Fruit fly (Drosophila melanogaster) whole organism, embryonic: ENCODE results near the gene iav.

Experiments
- Adf1 ChIP-seq: fragments of 200-800 bp; sonication (Bioruptor generic); IDR thresholded peaks from 2 replicates; pipeline ENCODE4 v1.3.6; 2022; ENCODE audit warnings: missing biosample characterization, missing genetic modification characterization
- Atf-2 ChIP-seq: fragments of 200-800 bp; sonication (Bioruptor generic); optimal IDR thresholded peaks from 2 replicates; lab custom pipeline; 2016; ENCODE audit warnings: missing biosample characterization, missing genetic modification characterization
- Awh ChIP-seq: fragments of 200-800 bp; sonication (Bioruptor generic); IDR thresholded peaks from 2 replicates; pipeline ENCODE4, ENCODE4 v1.3.6; 2022; ENCODE audit warnings: missing biosample characterization, missing genetic modification characterization
- CG10543 ChIP-seq: fragments of 200-800 bp; sonication (Bioruptor generic); optimal IDR thresholded peaks from 3 replicates; lab custom pipeline; 2017; ENCODE audit warnings: missing biosample characterization, mild to moderate bottlenecking, missing genetic modification characterization, moderate library complexity
- CG11560 ChIP-seq: fragments of 200-800 bp; sonication (Bioruptor generic); IDR thresholded peaks from 3 replicates; pipeline ENCODE4 v1.3.6; 2022; ENCODE audit warnings: missing biosample characterization, missing genetic modification characterization
- CG12071 ChIP-seq: fragments of 200-800 bp; sonication (Bioruptor generic); optimal IDR thresholded peaks from 3 replicates; lab custom pipeline; 2018; ENCODE audit warnings: missing biosample characterization, mild to moderate bottlenecking, missing genetic modification characterization
- CG12219 ChIP-seq: fragments of 200-800 bp; sonication (Bioruptor generic); optimal IDR thresholded peaks from 3 replicates; lab custom pipeline; 2018; ENCODE audit warnings: missing biosample characterization, mild to moderate bottlenecking, missing genetic modification characterization
- CG14014 ChIP-seq: fragments of 200-800 bp; sonication (Bioruptor generic); IDR thresholded peaks from 2 replicates; pipeline ENCODE4 v1.3.6; 2022; ENCODE audit warnings: missing biosample characterization, missing genetic modification characterization
- CG15514 ChIP-seq: fragments of 200-800 bp; sonication (Bioruptor generic); optimal IDR thresholded peaks from 3 replicates; lab custom pipeline; 2017; ENCODE audit warnings: missing biosample characterization, missing genetic modification characterization, mild to moderate bottlenecking, moderate library complexity, missing genetic modification reagents
- CG16813 ChIP-seq: fragments of 200-800 bp; sonication (Bioruptor generic); IDR thresholded peaks from 3 replicates; pipeline ENCODE4 v1.3.6; 2022; ENCODE audit warnings: missing biosample characterization, missing genetic modification characterization; ENCODE audit not compliant: partially characterized antibody
- CG17385 ChIP-seq: fragments of 200-800 bp; sonication (Bioruptor generic); optimal IDR thresholded peaks from 3 replicates; lab custom pipeline; 2018; ENCODE audit warnings: missing biosample characterization, mild to moderate bottlenecking, missing genetic modification characterization
- CG17568 ChIP-seq: fragments of 200-800 bp; sonication (Bioruptor generic); optimal IDR thresholded peaks from 2 replicates; lab custom pipeline; 2018; ENCODE audit warnings: missing biosample characterization, mild to moderate bottlenecking, missing genetic modification characterization, moderate library complexity
- CG17829 ChIP-seq: fragments of 200-800 bp; optimal IDR thresholded peaks from 2 replicates; lab custom pipeline; 2019; ENCODE audit warnings: missing biosample characterization, mild to moderate bottlenecking, missing genetic modification characterization, moderate library complexity
- CG1832 ChIP-seq: fragments of 200-800 bp; sonication (Bioruptor generic); optimal IDR thresholded peaks from 2 replicates; lab custom pipeline; 2017; ENCODE audit warnings: missing biosample characterization, mild to moderate bottlenecking, missing genetic modification characterization, inconsistent platforms
- CG4282 ChIP-seq: fragments of 200-800 bp; sonication (Bioruptor generic); optimal IDR thresholded peaks from 2 replicates; lab custom pipeline; 2016; ENCODE audit warnings: missing biosample characterization, missing genetic modification characterization
- CG6254 ChIP-seq: fragments of 200-800 bp; sonication (Bioruptor generic); optimal IDR thresholded peaks from 3 replicates; lab custom pipeline; 2017; ENCODE audit warnings: mild to moderate bottlenecking, missing biosample characterization, missing genetic modification reagents, missing genetic modification characterization
- CG8359 ChIP-seq: fragments of 200-800 bp; sonication (Bioruptor generic); optimal IDR thresholded peaks from 2 replicates; lab custom pipeline; 2017; ENCODE audit warnings: missing biosample characterization, mild to moderate bottlenecking, missing genetic modification characterization, borderline replicate concordance
- CkIIα-i1 ChIP-seq: fragments of 200-800 bp; sonication (Bioruptor generic); IDR thresholded peaks from 2 replicates; pipeline ENCODE4 v1.3.6; 2022; ENCODE audit warnings: missing biosample characterization, missing genetic modification characterization
- D19B ChIP-seq: fragments of 200-800 bp; sonication (Bioruptor generic); optimal IDR thresholded peaks from 2 replicates; lab custom pipeline; 2017; ENCODE audit warnings: missing biosample characterization, mild to moderate bottlenecking, missing genetic modification characterization
- Doc2 ChIP-seq: fragments of 200-800 bp; sonication (Bioruptor generic); IDR thresholded peaks from 2 replicates; pipeline ENCODE4 v1.3.6; 2022; ENCODE audit warnings: missing biosample characterization, missing genetic modification characterization
- Fer3 ChIP-seq: fragments of 200-800 bp; sonication (Bioruptor generic); optimal IDR thresholded peaks from 2 replicates; lab custom pipeline; 2018; ENCODE audit warnings: missing biosample characterization, mild to moderate bottlenecking, missing genetic modification characterization, moderate library complexity
- H15 ChIP-seq: fragments of 200-800 bp; sonication (Bioruptor generic); IDR thresholded peaks from 3 replicates; pipeline ENCODE4 v1.3.6; 2022; ENCODE audit warnings: missing biosample characterization, missing genetic modification characterization
- Hr3 ChIP-seq: fragments of 200-800 bp; sonication (Bioruptor generic); optimal IDR thresholded peaks from 3 replicates; lab custom pipeline; 2016; ENCODE audit warnings: missing biosample characterization, missing genetic modification characterization
- Meics ChIP-seq: fragments of 200-800 bp; sonication (Bioruptor generic); optimal IDR thresholded peaks from 2 replicates; lab custom pipeline; 2017; ENCODE audit warnings: missing biosample characterization, mild to moderate bottlenecking, missing genetic modification characterization
- Mrtf ChIP-seq: fragments of 200-800 bp; sonication (Bioruptor generic); IDR thresholded peaks from 3 replicates; pipeline ENCODE4 v1.3.6; 2022; ENCODE audit warnings: missing biosample characterization, missing genetic modification characterization
- NfI ChIP-seq: fragments of 200-800 bp; sonication (Bioruptor generic); optimal IDR thresholded peaks from 3 replicates; lab custom pipeline; 2018; ENCODE audit warnings: missing biosample characterization, mild to moderate bottlenecking, missing genetic modification characterization, moderate library complexity
- Usf ChIP-seq: fragments of 200-800 bp; sonication (Bioruptor generic); optimal IDR thresholded peaks from 2 replicates; lab custom pipeline; 2017; ENCODE audit warnings: missing genotype, missing biosample characterization, missing genetic modification characterization
- Vsx1 ChIP-seq: fragments of 200-800 bp; sonication (Bioruptor generic); optimal IDR thresholded peaks from 2 replicates; lab custom pipeline; 2017; ENCODE audit warnings: missing biosample characterization, mild to moderate bottlenecking, missing genetic modification characterization, missing genetic modification reagents
- ap ChIP-seq: fragments of 200-800 bp; sonication (Bioruptor generic); IDR thresholded peaks from 2 replicates; pipeline ENCODE4 v1.3.6; 2022; ENCODE audit warnings: missing biosample characterization, missing genetic modification characterization
- cwo ChIP-seq: fragments of 200-800 bp; sonication (Bioruptor generic); optimal IDR thresholded peaks from 3 replicates; lab custom pipeline; 2017; ENCODE audit warnings: missing biosample characterization, missing genetic modification characterization, mild to moderate bottlenecking, moderate library complexity, missing genetic modification reagents
- dmrt99B ChIP-seq: fragments of 200-800 bp; sonication (Bioruptor generic); optimal IDR thresholded peaks from 2 replicates; lab custom pipeline; 2018; ENCODE audit warnings: missing biosample characterization, mild to moderate bottlenecking, missing genetic modification characterization, moderate library complexity
- hkb ChIP-seq, 2 experiments: fragments of 200-800 bp in 1 of 2; fragments of >200 bp in 1 of 2; sonication (Bioruptor generic) in 1 of 2; IDR thresholded peaks in 1 of 2; optimal IDR thresholded peaks in 1 of 2; 2 replicates each; pipeline versions ENCODE4 v1.3.6 to Lab custom; 2017 to 2022; ENCODE audit warnings: missing biosample characterization in 1 of 2, missing genetic modification characterization in 1 of 2
- hth ChIP-seq: fragments of >200 bp; optimal IDR thresholded peaks from 2 replicates; lab custom pipeline; 2017; ENCODE audit warnings: inconsistent platforms
- klu ChIP-seq: fragments of 200-800 bp; sonication (Bioruptor generic); IDR thresholded peaks from 2 replicates; pipeline ENCODE4 v1.3.6; 2022; ENCODE audit warnings: missing biosample characterization, missing genetic modification characterization
- mirr ChIP-seq: fragments of 200-800 bp; sonication (Bioruptor generic); optimal IDR thresholded peaks from 3 replicates; lab custom pipeline; 2018; ENCODE audit warnings: missing biosample characterization, mild to moderate bottlenecking, missing genetic modification characterization
- nau ChIP-seq: fragments of 200-800 bp; sonication (Bioruptor generic); optimal IDR thresholded peaks from 3 replicates; lab custom pipeline; 2017; ENCODE audit warnings: missing biosample characterization, mild to moderate bottlenecking, missing genetic modification characterization, missing genetic modification reagents
- pb ChIP-seq: fragments of 200-800 bp; sonication (Bioruptor generic); optimal IDR thresholded peaks from 3 replicates; lab custom pipeline; 2016; ENCODE audit warnings: missing biosample characterization, missing genetic modification characterization
- ranshi ChIP-seq: fragments of 200-800 bp; sonication (Bioruptor generic); IDR thresholded peaks from 2 replicates; pipeline ENCODE4 v1.3.6; 2022; ENCODE audit warnings: missing biosample characterization, missing genetic modification characterization
- ro ChIP-seq: fragments of 200-800 bp; sonication (Bioruptor generic); IDR thresholded peaks from 2 replicates; pipeline ENCODE4 v1.3.6; 2022; ENCODE audit warnings: missing biosample characterization, missing genetic modification characterization
- sc ChIP-seq, 3 experiments: fragments of >200 bp in 2 of 3; fragments of 200-800 bp in 1 of 3; sonication (Bioruptor generic) in 1 of 3; optimal IDR thresholded peaks; 2 replicates in 2 of 3; 3 replicates in 1 of 3; lab custom pipeline; 2017; ENCODE audit warnings: mild to moderate bottlenecking in 1 of 3, missing biosample characterization in 1 of 3, missing genetic modification characterization in 1 of 3, missing genetic modification reagents in 1 of 3
- sens ChIP-seq: fragments of 200-800 bp; sonication (Bioruptor generic); peaks from one replicate; lab custom pipeline; 2016; ENCODE audit warnings: missing biosample characterization, missing genetic modification characterization
- sima ChIP-seq: fragments of 200-800 bp; sonication (Bioruptor generic); optimal IDR thresholded peaks from 2 replicates; lab custom pipeline; 2016; ENCODE audit warnings: missing biosample characterization, missing genetic modification characterization
- sob ChIP-seq: fragments of 200-800 bp; sonication (Bioruptor generic); IDR thresholded peaks from 2 replicates; pipeline ENCODE4 v1.3.6; 2022; ENCODE audit warnings: missing biosample characterization, missing genetic modification characterization
- sqz ChIP-seq: fragments of 200-800 bp; sonication (Bioruptor generic); optimal IDR thresholded peaks from 3 replicates; lab custom pipeline; 2018; ENCODE audit warnings: missing biosample characterization, mild to moderate bottlenecking, missing genetic modification characterization
- ssp ChIP-seq: fragments of 200-800 bp; sonication (Bioruptor generic); IDR thresholded peaks from 2 replicates; pipeline ENCODE4 v1.3.6; 2022; ENCODE audit warnings: missing biosample characterization, missing genetic modification characterization
- tna ChIP-seq: fragments of 200-800 bp; sonication (Bioruptor generic); IDR thresholded peaks from 2 replicates; pipeline ENCODE4 v1.3.6; 2022; ENCODE audit warnings: missing biosample characterization, missing genetic modification characterization; ENCODE audit not compliant: partially characterized antibody
- trem ChIP-seq: fragments of 200-800 bp; optimal IDR thresholded peaks from 3 replicates; lab custom pipeline; 2019; ENCODE audit warnings: missing biosample characterization, mild to moderate bottlenecking, missing genetic modification characterization, moderate library complexity
- tup ChIP-seq: fragments of 200-800 bp; sonication (Bioruptor generic); optimal IDR thresholded peaks from 2 replicates; lab custom pipeline; 2016; ENCODE audit warnings: missing biosample characterization, mild to moderate bottlenecking, missing genetic modification characterization, moderate library complexity
- z ChIP-seq: fragments of 200-800 bp; sonication (Bioruptor generic); IDR thresholded peaks from 3 replicates; pipeline ENCODE4 v1.3.6; 2022; ENCODE audit warnings: missing biosample characterization, missing genetic modification characterization

iav gene

DNA sequence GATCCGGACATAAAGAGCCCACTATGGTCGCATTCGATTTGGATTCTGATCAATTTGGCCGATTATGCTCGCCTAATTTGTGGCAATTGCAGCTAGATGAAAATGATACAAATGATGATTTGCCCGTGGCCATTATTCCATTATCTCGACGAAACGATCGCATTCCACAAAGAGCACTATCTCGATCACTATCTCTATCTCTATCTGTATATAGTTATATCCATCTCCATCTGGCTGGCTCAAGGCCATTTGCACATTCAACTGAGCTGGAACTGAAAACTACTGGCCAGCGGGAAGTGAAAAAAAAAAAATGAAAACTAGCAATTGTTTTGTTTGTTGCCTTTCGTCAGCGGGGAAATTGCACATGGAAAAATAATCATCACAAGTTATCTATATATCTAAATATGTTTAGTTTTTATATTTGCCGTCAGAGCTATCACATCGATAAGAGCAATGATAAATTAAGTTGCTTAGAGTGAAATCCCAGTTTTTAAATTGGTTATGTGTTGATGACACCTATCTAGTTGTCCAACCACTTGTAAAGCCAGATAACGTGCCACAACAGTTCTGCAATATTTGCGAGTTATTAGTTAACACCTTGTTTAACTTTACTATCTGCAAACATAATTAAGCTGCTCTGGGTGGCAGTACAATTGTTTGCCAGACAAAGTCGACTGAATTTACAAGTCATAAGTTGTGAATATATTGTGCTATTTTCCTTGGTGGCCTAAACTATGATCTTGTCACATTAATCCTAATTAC, 14.3 kb upstream of the iav start (continued):
- TF ChIP-seq CG15514 (GFP tag; lab: Kevin White, UChicago) (no peak), cwo (GFP tag; lab: Kevin White, UChicago) (no peak), ro (no peak), Vsx1 (GFP tag; lab: Kevin White, UChicago) (no peak), Adf1 (no peak), CG14014 (GFP tag; lab: Robert Waterston, UW) (no peak), CkIIα-i1 (GFP tag; lab: Robert Waterston, UW) (no peak), trem (no peak), CG17385 (GFP tag; lab: Kevin White, UChicago) (no peak), ssp (no peak), Fer3 (tag; lab: Kevin White, UChicago) (no peak), z (GFP tag; lab: Robert Waterston, UW) (no peak), sc (optimal IDR thresholded peaks at IDR 0.05; lab: Kevin White, UChicago) (no peak), sc (GFP tag; optimal IDR thresholded peaks at IDR 0.05; lab: Kevin White, UChicago) (no peak), pb (no peak), CG12071 (GFP tag; lab: Kevin White, UChicago) (peak; percentile 25), Meics (no peak), CG1832 (GFP tag; lab: Kevin White, UChicago) (no peak), sqz (GFP tag; lab: Kevin White, UChicago) (no peak), Mrtf (GFP tag; lab: Robert Waterston, UW) (no peak), CG17568 (GFP tag; lab: Kevin White, UChicago) (no peak), Usf (GFP tag; lab: Kevin White, UChicago) (no peak), D19B (no peak), ranshi (GFP tag; lab: Robert Waterston, UW) (no peak), sima (GFP tag; lab: Kevin White, UChicago) (no peak), Doc2 (GFP tag; lab: Robert Waterston, UW) (no peak), NfI (GFP tag; lab: Kevin White, UChicago) (no peak), hth (lab: Kevin White, UChicago) (no peak), CG12219 (GFP tag; lab: Kevin White, UChicago) (no peak), mirr (GFP tag; lab: Kevin White, UChicago) (peak; percentile 10), klu (GFP tag; lab: Robert Waterston, UW) (no peak), CG10543 (GFP tag; lab: Kevin White, UChicago) (no peak), hkb (optimal IDR thresholded peaks at IDR 0.05; lab: Kevin White, UChicago) (no peak), hkb (GFP tag; IDR thresholded peaks at IDR 0.05; lab: Robert Waterston, UW) (no peak), Atf-2 (no peak), sens (GFP tag; lab: Kevin White, UChicago) (peak; percentile 54), nau (GFP tag; lab: Kevin White, UChicago) (no peak), CG16813 (no peak), Awh (no peak), CG6254 (GFP tag; lab: Kevin White, UChicago) (no peak), Hr3 (GFP tag; lab: Kevin White, UChicago) (no peak), tup (GFP tag; lab: Kevin White, UChicago) (no peak), CG17829 (tag; lab: Kevin White, UChicago) (no peak), CG8359 (GFP tag; lab: Kevin White, UChicago) (no peak), CG11560 (tag; lab: Robert Waterston, UW) (no peak), CG4282 (GFP tag; lab: Kevin White, UChicago) (no peak), ap (GFP tag; lab: Robert Waterston, UW) (no peak), dmrt99B (tag; lab: Kevin White, UChicago) (no peak), sob (GFP tag; lab: Robert Waterston, UW) (no peak), tna (GFP tag; lab: Robert Waterston, UW) (no peak), H15 (GFP tag; lab: Robert Waterston, UW) (no peak)
